Worm (Caenorhabditis elegans) whole organism, early embryonic: ENCODE measurements around the gene taf-3.

Experiments
- B0310.2 ChIP-seq: sonication (generic microtip); optimal IDR thresholded peaks from 2 replicates; lab custom pipeline; 2016; ENCODE audit warnings: mild to moderate bottlenecking, missing genetic modification characterization, missing compliant biosample characterization
- F13C5.2 ChIP-seq: sonication (generic microtip); optimal IDR thresholded peaks from 2 replicates; lab custom pipeline; 2017; ENCODE audit warnings: mild to moderate bottlenecking, missing genetic modification characterization, inconsistent platforms, missing compliant biosample characterization
- aly-1 ChIP-seq: sonication (generic microtip); optimal IDR thresholded peaks from 2 replicates; lab custom pipeline; 2016; ENCODE audit warnings: missing genetic modification characterization, missing compliant biosample characterization
- ama-1 ChIP-seq: fragments of 150-350 bp; optimal IDR thresholded peaks from 2 replicates; lab custom pipeline; 2014
- ceh-13 ChIP-seq: fragments of 200-800 bp; sonication (Bioruptor generic); optimal IDR thresholded peaks from 2 replicates; lab custom pipeline; 2018; ENCODE audit warnings: mild to moderate bottlenecking, missing genetic modification characterization, missing compliant biosample characterization
- ceh-36 ChIP-seq: sonication (generic microtip); optimal IDR thresholded peaks from 2 replicates; lab custom pipeline; 2016; ENCODE audit warnings: missing genetic modification characterization, inconsistent platforms, missing compliant biosample characterization
- ets-7 ChIP-seq: sonication (generic microtip); optimal IDR thresholded peaks from 2 replicates; lab custom pipeline; 2016; ENCODE audit warnings: missing genotype, missing genetic modification characterization, missing compliant biosample characterization
- flt-1 ChIP-seq: fragments of 200-800 bp; sonication (Bioruptor generic); IDR thresholded peaks from 2 replicates; pipeline ENCODE4 v1.3.6; 2022; ENCODE audit warnings: missing genetic modification characterization, missing compliant biosample characterization
- hmbx-1 ChIP-seq: sonication (generic microtip); optimal IDR thresholded peaks from 2 replicates; lab custom pipeline; 2016; ENCODE audit warnings: mild to moderate bottlenecking, missing genetic modification characterization, missing compliant biosample characterization
- hmg-4 ChIP-seq: fragments of 200-800 bp; sonication (Bioruptor generic); optimal IDR thresholded peaks from 2 replicates; lab custom pipeline; 2018; ENCODE audit warnings: mild to moderate bottlenecking, missing genetic modification characterization, missing compliant biosample characterization
- hnd-1 ChIP-seq: sonication (generic microtip); optimal IDR thresholded peaks from 2 replicates; lab custom pipeline; 2016; ENCODE audit warnings: missing genetic modification characterization, missing compliant biosample characterization
- pes-1 ChIP-seq: fragments of 200-800 bp; sonication (Bioruptor generic); IDR thresholded peaks from 2 replicates; pipeline ENCODE4 v1.3.6; 2022; ENCODE audit warnings: missing genetic modification reagents, missing genetic modification characterization, missing compliant biosample characterization
- scrt-1 ChIP-seq: fragments of 200-800 bp; sonication (Bioruptor generic); IDR thresholded peaks from 2 replicates; pipeline ENCODE4 v1.3.6; 2022; ENCODE audit warnings: missing genetic modification characterization, missing compliant biosample characterization
- sea-1 ChIP-seq: fragments of 200-800 bp; sonication (Bioruptor generic); conservative IDR thresholded peaks from 2 replicates; pipeline ENCODE4 v1.3.6; 2022; ENCODE audit warnings: missing genetic modification characterization, missing compliant biosample characterization
- tbx-11 ChIP-seq: fragments of 200-800 bp; sonication (Bioruptor generic); IDR thresholded peaks from 2 replicates; pipeline ENCODE4 v1.3.6; 2022; ENCODE audit warnings: missing genetic modification characterization, missing compliant biosample characterization
- tbx-37 ChIP-seq: fragments of 200-800 bp; sonication (Bioruptor generic); conservative IDR thresholded peaks from 2 replicates; pipeline ENCODE4 v1.3.6; 2022; ENCODE audit warnings: missing genetic modification reagents, missing genetic modification characterization, missing compliant biosample characterization
- tra-4 ChIP-seq: sonication (generic microtip); optimal IDR thresholded peaks from 2 replicates; lab custom pipeline; 2017; ENCODE audit warnings: missing genetic modification characterization, missing compliant biosample characterization

The taf-3 gene

DNA sequence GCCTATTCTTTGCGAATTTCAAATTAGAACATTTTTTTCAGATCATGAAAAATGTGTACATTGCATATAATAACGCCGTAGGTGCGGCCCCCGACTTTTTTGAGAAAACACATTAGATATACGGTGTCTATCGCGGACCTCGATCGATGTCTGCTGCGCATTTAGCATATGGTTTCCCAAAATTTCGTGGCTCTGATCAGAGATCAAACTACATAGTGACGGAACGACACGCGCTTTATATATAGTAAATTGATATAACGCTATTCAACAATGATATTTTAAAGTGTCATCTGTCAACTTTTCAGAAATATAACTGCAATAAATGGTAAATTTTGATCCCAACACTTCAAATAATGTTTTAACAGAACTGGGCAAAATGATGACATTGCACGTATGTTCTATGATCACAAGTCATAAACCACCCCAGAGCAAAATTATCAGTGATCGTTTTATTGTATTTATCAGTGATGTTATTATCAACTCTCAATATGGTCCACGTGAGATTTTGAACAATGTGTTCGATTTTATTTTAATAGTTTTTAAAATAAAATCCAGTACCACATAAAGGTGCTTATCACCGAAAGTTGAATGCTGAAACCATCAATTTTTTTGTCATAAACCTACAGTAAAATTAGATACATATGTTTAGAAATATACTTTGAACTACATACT lies 14.1 kb downstream of the taf-3 start:
- TF ChIP-seq tbx-11 (GFP tag; lab: Robert Waterston, UW) (no peak), B0310.2 (no peak), flt-1 (GFP tag; lab: Robert Waterston, UW) (no peak), ets-7 (tag; lab: Kevin White, UChicago) (no peak), ceh-36 (no peak), ama-1 (no peak)

DNA sequence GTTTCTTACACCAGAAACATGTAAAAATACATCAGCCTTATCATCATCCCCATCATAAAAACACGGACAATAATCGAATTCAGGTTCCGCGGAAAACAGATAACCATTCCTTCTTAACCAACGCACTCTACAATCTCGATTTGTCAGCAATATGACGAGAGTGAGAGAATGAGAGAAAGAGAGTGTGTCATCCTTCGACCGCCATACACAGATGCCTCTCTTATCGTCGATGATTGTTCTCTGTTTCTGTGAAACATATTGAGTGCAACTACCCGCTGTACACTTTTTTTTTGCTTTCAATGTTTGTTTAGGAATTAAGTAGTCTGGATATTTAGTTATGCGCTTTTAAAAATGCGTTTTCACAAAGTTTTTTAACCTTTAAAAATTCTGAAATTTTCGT lies 16.8 kb downstream of the taf-3 start:
- TF ChIP-seq tra-4 (tag; lab: Kevin White, UChicago) = no peak
- TF ChIP-seq hmbx-1 (tag; lab: Kevin White, UChicago) = no peak
- no peak for TF ChIP-seq sea-1
- no peak for TF ChIP-seq F13C5.2
- no peak for TF ChIP-seq scrt-1 (GFP tag; lab: Robert Waterston, UW)
- no peak for TF ChIP-seq B0310.2
- TF ChIP-seq tbx-11 (GFP tag; lab: Robert Waterston, UW) = no peak
- TF ChIP-seq hnd-1 (tag; lab: Kevin White, UChicago) = no peak
- TF ChIP-seq ceh-13 = no peak
- TF ChIP-seq flt-1 (GFP tag; lab: Robert Waterston, UW) = no peak
- TF ChIP-seq ama-1 = no peak
- no peak for TF ChIP-seq ets-7 (tag; lab: Kevin White, UChicago)

DNA sequence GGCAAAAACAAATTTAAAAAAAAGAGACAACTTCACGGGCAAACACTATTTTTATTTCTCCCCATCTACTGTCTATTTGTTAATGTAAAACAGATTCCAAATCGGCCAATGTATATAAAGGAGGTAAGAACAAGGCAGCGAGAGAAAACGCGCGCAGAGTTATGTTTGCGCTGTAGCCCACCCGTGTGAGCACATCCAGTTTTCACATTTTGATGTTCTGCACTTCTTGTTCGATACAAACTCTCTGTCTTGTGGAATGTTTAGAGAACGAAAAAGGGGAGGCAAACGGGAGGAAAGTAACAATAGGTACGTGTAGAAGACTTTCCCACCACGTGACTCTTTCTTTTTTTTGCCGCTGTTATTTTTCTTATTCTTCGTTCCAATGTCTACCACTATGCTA lies 20.3 kb downstream of the taf-3 start:
- TF ChIP-seq B0310.2 (no peak), ceh-36 (no peak), sea-1 (no peak), hmg-4 (GFP tag; lab: Kevin White, UChicago) (no peak), tbx-11 (GFP tag; lab: Robert Waterston, UW) (no peak), tbx-37 (GFP tag; lab: Robert Waterston, UW) (no peak), flt-1 (GFP tag; lab: Robert Waterston, UW) (no peak), pes-1 (GFP tag; lab: Robert Waterston, UW) (no peak), tra-4 (tag; lab: Kevin White, UChicago) (no peak), aly-1 (tag; lab: Kevin White, UChicago) (no peak), hnd-1 (tag; lab: Kevin White, UChicago) (no peak), ama-1 (no peak)

DNA sequence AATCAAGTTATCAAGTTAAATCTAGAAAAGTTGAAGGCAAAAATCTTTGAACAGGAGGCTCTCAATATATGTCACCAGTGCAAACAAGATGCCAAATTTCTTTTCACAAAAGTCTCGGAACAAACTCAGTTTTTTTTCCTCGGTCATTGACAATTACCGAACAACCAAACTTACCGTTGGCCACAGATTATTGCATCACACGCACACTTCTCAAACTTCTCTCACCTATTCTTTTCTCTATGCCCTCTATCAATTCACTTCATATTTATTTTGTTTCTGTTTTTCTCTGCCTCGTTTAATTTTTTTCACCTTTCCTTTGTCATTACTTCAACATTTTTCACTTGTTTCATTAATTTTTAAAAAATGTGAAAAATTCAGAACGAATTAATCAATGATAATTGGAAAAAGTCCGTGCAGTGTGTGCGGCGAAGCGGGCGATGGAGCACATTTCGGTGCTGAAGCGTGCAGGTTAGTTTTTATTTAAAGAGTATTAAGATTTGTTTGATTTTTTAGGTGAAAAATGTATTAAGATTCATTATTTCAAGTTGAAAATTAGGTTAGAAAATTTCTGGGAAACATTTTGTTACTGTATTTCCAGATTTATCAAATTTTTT lies 22.5 kb downstream of the taf-3 start, which contains the start of gene nhr-28:
Gene nhr-28, plus strand, starts transcription at position 379 of the 614 bp plus-strand sequence.
- TF ChIP-seq sea-1 = no peak
- TF ChIP-seq hnd-1 (tag; lab: Kevin White, UChicago) = no peak
- no peak for TF ChIP-seq F13C5.2
- TF ChIP-seq ceh-36 = no peak
- no peak for TF ChIP-seq tbx-11 (GFP tag; lab: Robert Waterston, UW)
- no peak for TF ChIP-seq pes-1 (GFP tag; lab: Robert Waterston, UW)
- TF ChIP-seq ama-1 = no peak
- TF ChIP-seq hmg-4 (GFP tag; lab: Kevin White, UChicago) = no peak
- TF ChIP-seq flt-1 (GFP tag; lab: Robert Waterston, UW) = no peak
- no peak for TF ChIP-seq tra-4 (tag; lab: Kevin White, UChicago)
- TF ChIP-seq aly-1 (tag; lab: Kevin White, UChicago) = no peak
- TF ChIP-seq tbx-37 (GFP tag; lab: Robert Waterston, UW) = no peak
- TF ChIP-seq ets-7 (tag; lab: Kevin White, UChicago) = no peak
- no peak for TF ChIP-seq ceh-13
- TF ChIP-seq hmbx-1 (tag; lab: Kevin White, UChicago) = no peak
- TF ChIP-seq scrt-1 (GFP tag; lab: Robert Waterston, UW) = no peak
- no peak for TF ChIP-seq B0310.2

DNA sequence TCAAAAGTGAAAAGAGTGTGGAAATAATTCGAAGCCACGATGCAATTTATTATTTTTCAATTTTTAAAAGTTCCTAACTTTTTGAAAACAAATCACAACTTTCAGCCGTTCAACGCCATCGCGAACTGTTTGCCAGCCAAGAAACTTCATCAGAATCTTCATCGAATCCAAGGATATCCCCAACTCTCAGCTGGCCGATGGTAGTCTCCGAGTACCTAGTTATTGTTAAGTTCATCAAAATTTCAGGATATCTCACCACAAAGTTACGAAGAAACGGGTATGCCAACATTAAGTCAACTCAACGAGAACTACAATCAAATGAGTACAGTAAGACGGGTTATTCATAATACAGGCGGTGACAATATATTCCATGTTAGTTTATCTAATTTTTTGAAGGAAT lies 24.1 kb downstream of the taf-3 start:
- TF ChIP-seq tra-4 (tag; lab: Kevin White, UChicago) (no peak), hnd-1 (tag; lab: Kevin White, UChicago) (no peak), flt-1 (GFP tag; lab: Robert Waterston, UW) (no peak), B0310.2 (no peak), ama-1 (no peak), hmg-4 (GFP tag; lab: Kevin White, UChicago) (no peak), ets-7 (tag; lab: Kevin White, UChicago) (no peak), ceh-36 (no peak), tbx-11 (GFP tag; lab: Robert Waterston, UW) (no peak), scrt-1 (GFP tag; lab: Robert Waterston, UW) (no peak), tbx-37 (GFP tag; lab: Robert Waterston, UW) (no peak), sea-1 (no peak), ceh-13 (no peak), hmbx-1 (tag; lab: Kevin White, UChicago) (no peak), pes-1 (GFP tag; lab: Robert Waterston, UW) (no peak), aly-1 (tag; lab: Kevin White, UChicago) (no peak)

DNA sequence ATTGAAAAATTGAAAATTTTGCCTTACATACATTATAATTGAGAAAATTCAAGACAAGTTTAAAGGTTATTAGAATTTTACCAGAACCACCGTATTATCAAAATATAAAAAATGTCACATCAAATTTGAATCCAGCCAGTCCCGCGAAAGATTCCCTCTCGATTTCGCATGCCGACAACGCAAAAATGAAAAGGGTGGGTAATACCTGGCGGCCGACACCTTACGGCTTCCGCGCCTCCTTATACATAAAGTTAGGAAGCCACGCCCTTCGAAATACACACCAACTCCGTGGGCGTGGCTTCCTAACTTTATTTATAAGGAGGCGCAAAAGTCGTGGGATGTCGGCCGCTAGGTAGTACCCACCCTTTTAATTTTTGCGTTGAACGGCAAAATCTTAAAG lies 25.3 kb downstream of the taf-3 start:
- TF ChIP-seq ama-1 = no peak
- peak; percentile 11; the same call in 1 of the 2 replicates for TF ChIP-seq pes-1 (GFP tag; lab: Robert Waterston, UW)

DNA sequence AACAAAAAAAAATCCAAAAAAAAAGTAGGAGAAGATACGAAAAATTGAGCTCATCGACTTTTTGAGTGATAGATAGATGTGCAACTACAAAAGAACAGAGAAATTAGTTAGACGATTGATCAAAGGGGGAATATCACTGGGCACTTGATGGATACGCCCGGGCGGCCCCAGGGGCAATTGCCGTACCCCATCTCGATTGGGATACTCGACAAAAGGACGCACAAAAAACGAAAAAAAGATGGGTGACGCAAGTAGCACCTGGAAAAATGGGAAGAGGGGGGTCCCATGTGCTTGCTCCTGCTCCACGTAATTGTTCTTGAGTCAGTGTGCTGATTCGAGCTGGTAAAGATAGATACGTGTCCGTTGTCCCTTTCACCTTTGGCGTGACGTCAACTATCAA lies 28.8 kb downstream of the taf-3 start:
- no peak for TF ChIP-seq tbx-11 (GFP tag; lab: Robert Waterston, UW)
- no peak for TF ChIP-seq ama-1
- TF ChIP-seq hmbx-1 (tag; lab: Kevin White, UChicago) = no peak
- TF ChIP-seq ceh-13 = no peak
- TF ChIP-seq B0310.2 = no peak
- no peak for TF ChIP-seq F13C5.2
- TF ChIP-seq ets-7 (tag; lab: Kevin White, UChicago) = no peak
- no peak for TF ChIP-seq ceh-36
- no peak for TF ChIP-seq flt-1 (GFP tag; lab: Robert Waterston, UW)
- no peak for TF ChIP-seq aly-1 (tag; lab: Kevin White, UChicago)
- no peak for TF ChIP-seq sea-1
- TF ChIP-seq tbx-37 (GFP tag; lab: Robert Waterston, UW) = no peak
- no peak for TF ChIP-seq tra-4 (tag; lab: Kevin White, UChicago)
- TF ChIP-seq scrt-1 (GFP tag; lab: Robert Waterston, UW) = no peak
- TF ChIP-seq pes-1 (GFP tag; lab: Robert Waterston, UW) = no peak
- TF ChIP-seq hmg-4 (GFP tag; lab: Kevin White, UChicago) = no peak
- TF ChIP-seq hnd-1 (tag; lab: Kevin White, UChicago) = no peak
